Worm (Caenorhabditis elegans): ENCODE measurements around the gene daao-1.

DNA sequence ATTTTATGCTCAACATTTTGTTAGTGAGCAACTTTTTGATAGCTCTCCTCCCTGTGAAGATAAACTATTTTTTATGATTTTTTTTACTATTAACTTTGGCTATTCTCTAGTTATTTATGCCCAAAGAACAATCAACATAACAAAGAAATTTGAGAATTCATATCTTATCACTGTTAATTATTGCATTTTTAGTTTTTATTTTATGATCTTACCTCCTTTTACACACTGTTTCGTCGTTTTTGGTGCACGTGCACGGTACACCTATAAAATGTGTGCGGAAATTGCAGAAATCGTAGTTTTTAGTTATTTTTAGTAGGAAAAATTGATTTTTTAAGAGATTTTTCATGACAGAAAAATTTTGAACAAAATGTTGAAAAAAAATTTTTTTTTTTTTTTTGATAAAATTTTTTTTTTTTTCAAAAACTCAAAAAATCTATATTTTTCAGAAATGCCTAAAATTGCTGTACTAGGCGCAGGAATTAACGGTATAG is at the start of gene daao-1:
- no peak for TF ChIP-seq ama-1 (optimal IDR thresholded peaks at IDR 0.05)
- TF ChIP-seq ztf-11 (tag; optimal IDR thresholded peaks at IDR 0.05) = no peak
- no peak for TF ChIP-seq lin-39 (tag; optimal IDR thresholded peaks at IDR 0.05)
- TF ChIP-seq nhr-11 (tag; optimal IDR thresholded peaks at IDR 0.05) = no peak
- TF ChIP-seq nhr-237 (tag; optimal IDR thresholded peaks at IDR 0.05) = no peak
- TF ChIP-seq unc-62 (GFP tag; optimal IDR thresholded peaks at IDR 0.05) = no peak

All from whole organism, L2 larva.